Fruit fly (Drosophila melanogaster) whole organism, embryonic: ENCODE results near the gene Pdh.

ENCODE experiments used
- CG10462 ChIP-seq: fragments of 200-800 bp; sonication (Bioruptor generic); optimal IDR thresholded peaks from 2 replicates; lab custom pipeline; 2016; ENCODE audit warnings: missing biosample characterization, missing genetic modification characterization
- CG10543 ChIP-seq: fragments of 200-800 bp; sonication (Bioruptor generic); optimal IDR thresholded peaks from 3 replicates; lab custom pipeline; 2017; ENCODE audit warnings: missing biosample characterization, mild to moderate bottlenecking, missing genetic modification characterization, moderate library complexity
- CG11560 ChIP-seq: fragments of 200-800 bp; sonication (Bioruptor generic); IDR thresholded peaks from 3 replicates; pipeline ENCODE4 v1.3.6; 2022; ENCODE audit warnings: missing biosample characterization, missing genetic modification characterization
- CG12744 ChIP-seq: fragments of 200-800 bp; sonication (Bioruptor generic); optimal IDR thresholded peaks from 2 replicates; lab custom pipeline; 2016; ENCODE audit warnings: missing biosample characterization, missing genetic modification characterization
- CG14014 ChIP-seq: fragments of 200-800 bp; sonication (Bioruptor generic); IDR thresholded peaks from 2 replicates; pipeline ENCODE4 v1.3.6; 2022; ENCODE audit warnings: missing biosample characterization, missing genetic modification characterization
- CG17568 ChIP-seq: fragments of 200-800 bp; sonication (Bioruptor generic); optimal IDR thresholded peaks from 2 replicates; lab custom pipeline; 2018; ENCODE audit warnings: missing biosample characterization, mild to moderate bottlenecking, missing genetic modification characterization, moderate library complexity
- CG2678 ChIP-seq: fragments of 200-800 bp; sonication (Bioruptor generic); optimal IDR thresholded peaks from 3 replicates; lab custom pipeline; 2019; ENCODE audit warnings: missing biosample characterization, mild to moderate bottlenecking, missing genetic modification characterization, moderate library complexity
- CG4282 ChIP-seq: fragments of 200-800 bp; sonication (Bioruptor generic); optimal IDR thresholded peaks from 2 replicates; lab custom pipeline; 2016; ENCODE audit warnings: missing biosample characterization, missing genetic modification characterization
- CG4328 ChIP-seq: fragments of 200-800 bp; sonication (Bioruptor generic); optimal IDR thresholded peaks from 3 replicates; lab custom pipeline; 2017; ENCODE audit warnings: missing biosample characterization, missing genetic modification reagents, missing genetic modification characterization
- CG43689 ChIP-seq: fragments of 200-800 bp; sonication (Bioruptor generic); IDR thresholded peaks from 2 replicates; pipeline ENCODE4 v1.3.6; 2022; ENCODE audit warnings: missing biosample characterization, missing genetic modification characterization
- CG4424 ChIP-seq: fragments of 200-800 bp; sonication (Bioruptor generic); optimal IDR thresholded peaks from 3 replicates; lab custom pipeline; 2016; ENCODE audit warnings: missing biosample characterization, missing genetic modification characterization
- CG6765 ChIP-seq: fragments of 200-800 bp; sonication (Bioruptor generic); optimal IDR thresholded peaks from 3 replicates; lab custom pipeline; 2017; ENCODE audit warnings: missing biosample characterization, mild to moderate bottlenecking, missing genetic modification characterization
- CG6813 ChIP-seq: fragments of 200-800 bp; sonication (Bioruptor generic); optimal IDR thresholded peaks from 2 replicates; lab custom pipeline; 2017; ENCODE audit warnings: missing biosample characterization, missing genetic modification characterization, mild to moderate bottlenecking, moderate library complexity, missing genetic modification reagents
- CG8478 ChIP-seq: fragments of >200 bp; optimal IDR thresholded peaks from 2 replicates; lab custom pipeline; 2018
- D19A ChIP-seq: fragments of 200-800 bp; optimal IDR thresholded peaks from 3 replicates; lab custom pipeline; 2019; ENCODE audit warnings: missing biosample characterization, mild to moderate bottlenecking, missing genetic modification characterization, moderate library complexity
- Dad ChIP-seq: fragments of 200-800 bp; sonication (Bioruptor generic); optimal IDR thresholded peaks from 3 replicates; lab custom pipeline; 2016; ENCODE audit warnings: missing biosample characterization, missing genetic modification characterization
- Dref ChIP-seq: fragments of 200-800 bp; sonication (Bioruptor generic); IDR thresholded peaks from 2 replicates; pipeline ENCODE4 v1.3.6; 2022; ENCODE audit warnings: missing biosample characterization, missing genetic modification characterization
- Drgx ChIP-seq: fragments of 200-800 bp; sonication (Bioruptor generic); IDR thresholded peaks from 2 replicates; pipeline ENCODE4 v1.3.6; 2022; ENCODE audit warnings: missing biosample characterization, missing genetic modification characterization
- Med ChIP-seq: fragments of 200-800 bp; sonication (Bioruptor generic); peaks from one replicate; lab custom pipeline; 2016; ENCODE audit warnings: missing biosample characterization, missing genetic modification characterization, mild to moderate bottlenecking, inconsistent platforms, moderate library complexity
- NC2β ChIP-seq: fragments of 200-800 bp; sonication (Bioruptor generic); optimal IDR thresholded peaks from 2 replicates; lab custom pipeline; 2016; ENCODE audit warnings: missing biosample characterization, missing genetic modification characterization
- Pdp1 ChIP-seq, 2 experiments: fragments of 200-800 bp; sonication (Bioruptor generic); optimal IDR thresholded peaks; 3 replicates each; lab custom pipeline; 2016; ENCODE audit warnings: missing biosample characterization in 2 of 2, missing genetic modification characterization in 2 of 2, mild to moderate bottlenecking in 1 of 2, moderate library complexity in 1 of 2
- ac ChIP-seq: fragments of 200-800 bp; sonication (Bioruptor generic); optimal IDR thresholded peaks from 3 replicates; lab custom pipeline; 2017; ENCODE audit warnings: missing biosample characterization, mild to moderate bottlenecking, missing genetic modification characterization
- bcd ChIP-seq: fragments of 200-800 bp; sonication (Bioruptor generic); optimal IDR thresholded peaks from 2 replicates; lab custom pipeline; 2017; ENCODE audit warnings: missing biosample characterization, mild to moderate bottlenecking, missing genetic modification characterization
- chinmo ChIP-seq: fragments of 200-800 bp; sonication (Bioruptor generic); IDR thresholded peaks from 4 replicates; pipeline ENCODE4 v1.3.6; 2022; ENCODE audit warnings: missing biosample characterization, missing genetic modification characterization; ENCODE audit not compliant: partially characterized antibody
- esg ChIP-seq: fragments of 200-800 bp; sonication (Bioruptor generic); conservative IDR thresholded peaks from 2 replicates; pipeline ENCODE4 v1.3.6; 2022; ENCODE audit warnings: missing biosample characterization, missing genetic modification characterization
- exex ChIP-seq: fragments of 200-800 bp; sonication (Bioruptor generic); optimal IDR thresholded peaks from 4 replicates; lab custom pipeline; 2018; ENCODE audit warnings: missing biosample characterization, mild to moderate bottlenecking, missing genetic modification characterization, moderate library complexity
- inv ChIP-seq: fragments of 200-800 bp; sonication (Bioruptor generic); IDR thresholded peaks from 2 replicates; pipeline ENCODE4 v1.3.6; 2022; ENCODE audit warnings: missing biosample characterization, missing genetic modification characterization; ENCODE audit not compliant: partially characterized antibody
- kah ChIP-seq: fragments of 200-800 bp; sonication (Bioruptor generic); optimal IDR thresholded peaks from 2 replicates; lab custom pipeline; 2018; ENCODE audit warnings: missing biosample characterization, mild to moderate bottlenecking, missing genetic modification characterization
- lbe ChIP-seq: fragments of 200-800 bp; sonication (Bioruptor generic); optimal IDR thresholded peaks from 2 replicates; lab custom pipeline; 2016; ENCODE audit warnings: missing biosample characterization, mild to moderate bottlenecking, missing genetic modification characterization
- mirr ChIP-seq: fragments of 200-800 bp; sonication (Bioruptor generic); optimal IDR thresholded peaks from 3 replicates; lab custom pipeline; 2018; ENCODE audit warnings: missing biosample characterization, mild to moderate bottlenecking, missing genetic modification characterization
- nom ChIP-seq: fragments of 200-800 bp; sonication (Bioruptor generic); optimal IDR thresholded peaks from 2 replicates; lab custom pipeline; 2017; ENCODE audit warnings: missing biosample characterization, missing genetic modification characterization, mild to moderate bottlenecking, moderate library complexity, missing genetic modification reagents
- ro ChIP-seq: fragments of 200-800 bp; sonication (Bioruptor generic); IDR thresholded peaks from 2 replicates; pipeline ENCODE4 v1.3.6; 2022; ENCODE audit warnings: missing biosample characterization, missing genetic modification characterization
- row ChIP-seq: fragments of 200-800 bp; sonication (Bioruptor generic); IDR thresholded peaks from 3 replicates; pipeline ENCODE4 v1.3.6; 2022; ENCODE audit warnings: missing biosample characterization, missing genetic modification characterization
- sens ChIP-seq: fragments of 200-800 bp; sonication (Bioruptor generic); peaks from one replicate; lab custom pipeline; 2016; ENCODE audit warnings: missing biosample characterization, missing genetic modification characterization
- sens-2 ChIP-seq: fragments of 200-800 bp; sonication (Bioruptor generic); IDR thresholded peaks from 2 replicates; pipeline ENCODE4 v1.3.6; 2022; ENCODE audit warnings: missing biosample characterization, missing genetic modification characterization
- sisA ChIP-seq: fragments of 200-800 bp; sonication (Bioruptor generic); IDR thresholded peaks from 2 replicates; pipeline ENCODE4 v1.3.6; 2022; ENCODE audit warnings: missing biosample characterization, missing genetic modification characterization
- sna ChIP-seq: fragments of 200-800 bp; sonication (Bioruptor generic); IDR thresholded peaks from 2 replicates; pipeline ENCODE4 v1.3.6; 2022; ENCODE audit warnings: missing biosample characterization, missing genetic modification characterization; ENCODE audit not compliant: partially characterized antibody
- sug ChIP-seq: fragments of 200-800 bp; optimal IDR thresholded peaks from 2 replicates; lab custom pipeline; 2019; ENCODE audit warnings: missing biosample characterization, mild to moderate bottlenecking, missing genetic modification characterization, moderate library complexity

Gene Pdh

dm6 chr3L:16385252-16385879 is 31.3 kb upstream of the Pdh start (continued):
- no peak for TF ChIP-seq sna (GFP tag; lab: Robert Waterston, UW)
- TF ChIP-seq CG4424 (GFP tag; lab: Kevin White, UChicago): no peak
- no peak for TF ChIP-seq CG43689
- no peak for TF ChIP-seq esg (GFP tag; lab: Robert Waterston, UW)
- no peak for TF ChIP-seq Dad (GFP tag; lab: Kevin White, UChicago)
- TF ChIP-seq bcd: no peak
- TF ChIP-seq CG4328 (GFP tag; lab: Kevin White, UChicago): no peak
- no peak for TF ChIP-seq CG4282 (GFP tag; lab: Kevin White, UChicago)
- TF ChIP-seq CG17568 (GFP tag; lab: Kevin White, UChicago): no peak
- no peak for TF ChIP-seq CG6813
- TF ChIP-seq lbe (GFP tag; lab: Kevin White, UChicago): peak; percentile 23
- TF ChIP-seq CG12744 (GFP tag; lab: Kevin White, UChicago): no peak
- no peak for TF ChIP-seq NC2β (GFP tag; lab: Kevin White, UChicago)

dm6 chr3L:16384145-16384705 is 30.1 kb upstream of the Pdh start:
- TF ChIP-seq D19A (no peak), sug (tag; lab: Kevin White, UChicago) (peak; percentile 66), chinmo (GFP tag; lab: Robert Waterston, UW) (no peak), kah (peak; percentile 40), inv (GFP tag; lab: Robert Waterston, UW) (no peak), CG10543 (GFP tag; lab: Kevin White, UChicago) (peak; percentile 11), CG14014 (0 out of 2 replicates have a peak, but pooled peaks have one; percentile 6), CG2678 (tag; lab: Kevin White, UChicago) (peak; percentile 3), nom (GFP tag; lab: Kevin White, UChicago) (peak; percentile 49), Med (GFP tag; lab: Kevin White, UChicago) (peak; percentile 71), Dref (peak; percentile 9; the same call in 1 of the 2 replicates), sisA (no peak), CG11560 (tag; lab: Robert Waterston, UW) (0 out of 3 replicates have a peak, but pooled peaks have one; percentile 25), CG8478 (lab: Kevin White, UChicago) (no peak), Drgx (GFP tag; lab: Robert Waterston, UW) (peak; percentile 44; the same call in 1 of the 2 replicates), CG10462 (GFP tag; lab: Kevin White, UChicago) (no peak), Pdp1 (GFP tag; optimal IDR thresholded peaks at IDR 0.05; lab: Kevin White, UChicago) (peak in 1 of 2 experiments; percentile 13), sens (GFP tag; lab: Kevin White, UChicago) (peak; percentile 44), row (GFP tag; lab: Robert Waterston, UW) (no peak), mirr (GFP tag; lab: Kevin White, UChicago) (peak; percentile 27), ac (GFP tag; lab: Kevin White, UChicago) (no peak), ro (GFP tag; lab: Robert Waterston, UW) (0 out of 2 replicates have a peak, but pooled peaks have one; percentile 11), sens-2 (GFP tag; lab: Robert Waterston, UW) (no peak), CG6765 (no peak), exex (tag; lab: Kevin White, UChicago) (peak; percentile 61)
